Fruit fly (Drosophila melanogaster) whole organism, embryonic: Measurements from ENCODE around the gene CG5515.

ENCODE experiments used
- Atf3 ChIP-seq: fragments of 200-800 bp; sonication (Bioruptor generic); optimal IDR thresholded peaks from 3 replicates; lab custom pipeline; 2016; ENCODE audit warnings: missing biosample characterization, missing genetic modification characterization
- C15 ChIP-seq: fragments of 200-800 bp; sonication (Bioruptor generic); IDR thresholded peaks from 3 replicates; pipeline ENCODE4 v1.3.6; 2022; ENCODE audit warnings: missing biosample characterization, missing genetic modification characterization
- CG10147 ChIP-seq: fragments of 200-800 bp; sonication (Bioruptor generic); optimal IDR thresholded peaks from 2 replicates; lab custom pipeline; 2019; ENCODE audit warnings: missing biosample characterization, mild to moderate bottlenecking, missing genetic modification characterization, moderate library complexity
- CG10321 ChIP-seq: fragments of 200-800 bp; sonication (Bioruptor generic); IDR thresholded peaks from 2 replicates; pipeline ENCODE4 v1.3.6; 2022; ENCODE audit warnings: missing biosample characterization, missing genetic modification characterization
- CG10431 ChIP-seq: fragments of 200-800 bp; sonication (Bioruptor generic); optimal IDR thresholded peaks from 3 replicates; lab custom pipeline; 2018; ENCODE audit warnings: missing biosample characterization, mild to moderate bottlenecking, missing genetic modification characterization
- CG13424 ChIP-seq: fragments of 200-800 bp; sonication (Bioruptor generic); optimal IDR thresholded peaks from 2 replicates; lab custom pipeline; 2019; ENCODE audit warnings: missing biosample characterization, mild to moderate bottlenecking, missing genetic modification characterization, moderate library complexity
- CG14050 ChIP-seq: fragments of 200-800 bp; sonication (Bioruptor generic); IDR thresholded peaks from 3 replicates; pipeline ENCODE4 v1.3.6; 2022; ENCODE audit warnings: missing biosample characterization, missing genetic modification characterization
- CG15696 ChIP-seq: fragments of 200-800 bp; sonication (Bioruptor generic); optimal IDR thresholded peaks from 2 replicates; lab custom pipeline; 2019; ENCODE audit warnings: missing biosample characterization, mild to moderate bottlenecking, missing genetic modification characterization, moderate library complexity
- CG1602 ChIP-seq: fragments of 200-800 bp; sonication (Bioruptor generic); optimal IDR thresholded peaks from 3 replicates; lab custom pipeline; 2016; ENCODE audit warnings: missing biosample characterization, missing genetic modification characterization
- CG16815 ChIP-seq: fragments of 200-800 bp; sonication (Bioruptor generic); optimal IDR thresholded peaks from 3 replicates; lab custom pipeline; 2017; ENCODE audit warnings: missing biosample characterization, mild to moderate bottlenecking, missing genetic modification characterization
- CG18619 ChIP-seq: fragments of 200-800 bp; sonication (Bioruptor generic); optimal IDR thresholded peaks from 3 replicates; lab custom pipeline; 2017; ENCODE audit warnings: missing biosample characterization, mild to moderate bottlenecking, missing genetic modification characterization
- CG2116 ChIP-seq: fragments of 200-800 bp; sonication (Bioruptor generic); optimal IDR thresholded peaks from 3 replicates; lab custom pipeline; 2018; ENCODE audit warnings: missing biosample characterization, mild to moderate bottlenecking, missing genetic modification characterization
- CG2678 ChIP-seq: fragments of 200-800 bp; sonication (Bioruptor generic); optimal IDR thresholded peaks from 3 replicates; lab custom pipeline; 2019; ENCODE audit warnings: missing biosample characterization, mild to moderate bottlenecking, missing genetic modification characterization, moderate library complexity
- CG32532 ChIP-seq: fragments of 200-800 bp; sonication (Bioruptor generic); IDR thresholded peaks from 2 replicates; pipeline ENCODE4 v1.3.6; 2022; ENCODE audit warnings: missing biosample characterization, missing genetic modification characterization
- CG7372 ChIP-seq: fragments of 200-800 bp; sonication (Bioruptor generic); IDR thresholded peaks from 2 replicates; pipeline ENCODE4 v1.3.6; 2022; ENCODE audit warnings: missing biosample characterization, missing genetic modification characterization
- CG7745 ChIP-seq: fragments of 200-800 bp; sonication (Bioruptor generic); optimal IDR thresholded peaks from 2 replicates; lab custom pipeline; 2018; ENCODE audit warnings: missing biosample characterization, mild to moderate bottlenecking, missing genetic modification characterization, moderate library complexity
- CG7928 ChIP-seq: fragments of 200-800 bp; sonication (Bioruptor generic); optimal IDR thresholded peaks from 2 replicates; lab custom pipeline; 2017; ENCODE audit warnings: missing biosample characterization, mild to moderate bottlenecking, missing genetic modification characterization
- CG7963 ChIP-seq: fragments of 200-800 bp; sonication (Bioruptor generic); IDR thresholded peaks from 3 replicates; pipeline ENCODE4 v1.3.6; 2022; ENCODE audit warnings: missing biosample characterization, missing genetic modification characterization; ENCODE audit not compliant: partially characterized antibody
- CG9797 ChIP-seq: fragments of 200-800 bp; sonication (Bioruptor generic); optimal IDR thresholded peaks from 3 replicates; lab custom pipeline; 2018; ENCODE audit warnings: missing biosample characterization, mild to moderate bottlenecking, missing genetic modification characterization
- CG9817 ChIP-seq: fragments of 200-800 bp; sonication (Bioruptor generic); optimal IDR thresholded peaks from 2 replicates; lab custom pipeline; 2018; ENCODE audit warnings: missing biosample characterization, mild to moderate bottlenecking, missing genetic modification characterization, moderate library complexity
- Doc3 ChIP-seq: fragments of 200-800 bp; sonication (Bioruptor generic); IDR thresholded peaks from 3 replicates; pipeline ENCODE4 v1.3.6; 2022; ENCODE audit warnings: missing biosample characterization, missing genetic modification characterization; ENCODE audit not compliant: partially characterized antibody
- Gsc ChIP-seq: fragments of 200-800 bp; sonication (Bioruptor generic); IDR thresholded peaks from 2 replicates; pipeline ENCODE4 v1.3.6; 2022; ENCODE audit warnings: missing biosample characterization, missing genetic modification characterization
- HLH4C ChIP-seq: fragments of 200-800 bp; sonication (Bioruptor generic); IDR thresholded peaks from 3 replicates; pipeline ENCODE4 v1.3.6; 2022; ENCODE audit warnings: missing biosample characterization, missing genetic modification characterization; ENCODE audit not compliant: partially characterized antibody
- MTF-1 ChIP-seq: fragments of 200-800 bp; sonication (Bioruptor generic); optimal IDR thresholded peaks from 2 replicates; lab custom pipeline; 2018; ENCODE audit warnings: missing biosample characterization, mild to moderate bottlenecking, missing genetic modification characterization, borderline replicate concordance
- Mes4 ChIP-seq: fragments of 200-800 bp; sonication (Bioruptor generic); optimal IDR thresholded peaks from 2 replicates; lab custom pipeline; 2016; ENCODE audit warnings: missing biosample characterization, missing genetic modification characterization
- Mrtf ChIP-seq: fragments of 200-800 bp; sonication (Bioruptor generic); IDR thresholded peaks from 3 replicates; pipeline ENCODE4 v1.3.6; 2022; ENCODE audit warnings: missing biosample characterization, missing genetic modification characterization
- Nf-YC ChIP-seq: fragments of 200-800 bp; optimal IDR thresholded peaks from 3 replicates; lab custom pipeline; 2019; ENCODE audit warnings: missing biosample characterization, mild to moderate bottlenecking, missing genetic modification characterization, moderate library complexity
- Poxn ChIP-seq: fragments of 200-800 bp; sonication (Bioruptor generic); IDR thresholded peaks from 2 replicates; pipeline ENCODE4 v1.3.6; 2022; ENCODE audit warnings: missing biosample characterization, missing genetic modification characterization
- Six4 ChIP-seq: fragments of 200-800 bp; sonication (Bioruptor generic); optimal IDR thresholded peaks from 2 replicates; lab custom pipeline; 2016; ENCODE audit warnings: missing biosample characterization, missing genetic modification characterization
- Sry-δ ChIP-seq: fragments of 200-800 bp; sonication (Bioruptor generic); optimal IDR thresholded peaks from 2 replicates; lab custom pipeline; 2016; ENCODE audit warnings: missing biosample characterization, missing genetic modification characterization
- ap ChIP-seq: fragments of 200-800 bp; sonication (Bioruptor generic); IDR thresholded peaks from 2 replicates; pipeline ENCODE4 v1.3.6; 2022; ENCODE audit warnings: missing biosample characterization, missing genetic modification characterization
- ase ChIP-seq: fragments of 200-800 bp; sonication (Bioruptor generic); IDR thresholded peaks from 3 replicates; pipeline ENCODE4 v1.3.6; 2022; ENCODE audit warnings: missing biosample characterization, missing genetic modification characterization
- cg ChIP-seq: fragments of 200-800 bp; sonication (Bioruptor generic); optimal IDR thresholded peaks from 3 replicates; lab custom pipeline; 2019; ENCODE audit warnings: missing biosample characterization, mild to moderate bottlenecking, missing genetic modification characterization, moderate library complexity
- chif ChIP-seq, 2 experiments: fragments of 200-800 bp; sonication (Bioruptor generic); optimal IDR thresholded peaks; 3 replicates each; lab custom pipeline; 2016; ENCODE audit warnings: missing biosample characterization in 2 of 2, missing genetic modification characterization in 2 of 2
- chn ChIP-seq: fragments of 200-800 bp; sonication (Bioruptor generic); optimal IDR thresholded peaks from 2 replicates; lab custom pipeline; 2016; ENCODE audit warnings: missing biosample characterization, missing genetic modification characterization
- crol ChIP-seq: fragments of 200-800 bp; sonication (Bioruptor generic); IDR thresholded peaks from 2 replicates; pipeline ENCODE4 v1.3.6; 2022; ENCODE audit warnings: missing biosample characterization, missing genetic modification characterization
- dimm ChIP-seq: fragments of 200-800 bp; sonication (Bioruptor generic); IDR thresholded peaks from 2 replicates; pipeline ENCODE4 v1.3.6; 2022; ENCODE audit warnings: missing biosample characterization, missing genetic modification characterization
- gcm2 ChIP-seq: fragments of 200-800 bp; sonication (Bioruptor generic); optimal IDR thresholded peaks from 2 replicates; lab custom pipeline; 2016; ENCODE audit warnings: missing biosample characterization, missing genetic modification characterization
- lov ChIP-seq, 2 experiments: fragments of 200-800 bp in 1 of 2; fragments of >200 bp in 1 of 2; sonication (Bioruptor generic) in 1 of 2; IDR thresholded peaks in 1 of 2; optimal IDR thresholded peaks in 1 of 2; 2 replicates in 1 of 2; 3 replicates in 1 of 2; pipeline versions ENCODE4 v1.3.6 to Lab custom; 2017 to 2022; ENCODE audit warnings: missing biosample characterization in 1 of 2, missing genetic modification characterization in 1 of 2
- maf-S ChIP-seq: fragments of 200-800 bp; sonication (Bioruptor generic); optimal IDR thresholded peaks from 2 replicates; lab custom pipeline; 2016; ENCODE audit warnings: missing biosample characterization, missing genetic modification characterization
- oc ChIP-seq: fragments of 200-800 bp; sonication (Bioruptor generic); optimal IDR thresholded peaks from 2 replicates; lab custom pipeline; 2018; ENCODE audit warnings: missing biosample characterization, mild to moderate bottlenecking, missing genetic modification characterization, moderate library complexity
- p53 ChIP-seq: fragments of 200-800 bp; sonication (Bioruptor generic); optimal IDR thresholded peaks from 2 replicates; lab custom pipeline; 2016; ENCODE audit warnings: missing biosample characterization, missing genetic modification characterization
- pho ChIP-seq: fragments of 200-800 bp; sonication (Bioruptor generic); optimal IDR thresholded peaks from 2 replicates; lab custom pipeline; 2016; ENCODE audit warnings: missing biosample characterization, missing genetic modification characterization
- sc ChIP-seq, 3 experiments: fragments of >200 bp in 2 of 3; fragments of 200-800 bp in 1 of 3; sonication (Bioruptor generic) in 1 of 3; optimal IDR thresholded peaks; 2 replicates in 2 of 3; 3 replicates in 1 of 3; lab custom pipeline; 2017; ENCODE audit warnings: mild to moderate bottlenecking in 1 of 3, missing biosample characterization in 1 of 3, missing genetic modification characterization in 1 of 3, missing genetic modification reagents in 1 of 3
- tio ChIP-seq: fragments of 200-800 bp; sonication (Bioruptor generic); optimal IDR thresholded peaks from 2 replicates; lab custom pipeline; 2017; ENCODE audit warnings: missing biosample characterization, missing genetic modification characterization, inconsistent platforms
- toy ChIP-seq: fragments of 200-800 bp; sonication (Bioruptor generic); IDR thresholded peaks from 2 replicates; pipeline ENCODE4 v1.3.6; 2022; ENCODE audit warnings: missing biosample characterization, missing genetic modification characterization
- unc-4 ChIP-seq: fragments of 200-800 bp; sonication (Bioruptor generic); IDR thresholded peaks from 2 replicates; pipeline ENCODE4 v1.3.6; 2022; ENCODE audit warnings: missing biosample characterization, missing genetic modification characterization; ENCODE audit not compliant: partially characterized antibody

The CG5515 gene

DNA sequence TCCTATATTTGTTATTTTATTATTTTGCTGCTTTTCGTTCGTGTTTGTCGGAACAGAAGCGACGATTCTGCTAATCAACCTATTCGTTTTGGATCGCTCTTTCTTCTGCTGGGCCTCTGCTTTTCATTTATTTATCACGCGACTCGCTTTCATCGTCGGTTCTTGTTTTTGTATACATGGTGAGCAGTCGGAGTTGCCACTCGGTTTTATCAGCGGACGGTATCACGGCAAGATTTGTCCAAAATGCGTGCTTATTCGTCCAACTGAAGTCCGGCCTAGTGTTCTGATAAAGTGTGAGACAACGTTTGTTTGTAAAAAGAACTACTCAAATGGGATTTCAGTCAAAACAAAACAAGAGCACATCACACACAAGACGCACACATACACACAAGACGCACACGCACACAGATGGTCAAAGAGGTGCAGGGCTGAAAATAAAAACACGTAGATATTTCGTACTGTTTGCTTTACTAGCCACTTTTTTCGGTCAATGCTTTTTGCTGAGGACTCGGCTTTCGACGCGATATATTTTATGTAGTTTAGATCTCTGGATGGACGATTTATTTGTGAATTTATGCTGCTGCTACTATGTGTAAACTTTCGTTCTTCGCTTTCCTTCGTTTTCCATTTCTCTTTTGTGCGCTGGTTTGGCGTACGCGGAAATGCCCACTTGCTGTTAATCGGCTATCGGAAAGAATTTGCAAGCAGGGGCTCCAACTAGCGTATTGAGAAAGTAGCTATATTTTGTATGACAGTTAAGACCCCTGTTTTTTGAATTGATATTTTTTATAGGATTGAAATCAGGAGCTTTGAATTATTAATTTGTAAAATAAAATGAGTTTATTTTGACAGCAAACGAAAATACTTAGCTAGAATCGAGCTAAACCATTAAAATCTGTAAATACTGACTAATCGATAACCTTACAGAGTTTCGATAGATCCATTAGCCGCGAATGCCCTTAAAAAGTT, 32.9 kb upstream of the CG5515 start, which contains the start of gene twin (continued):
- TF ChIP-seq CG7372 (GFP tag; lab: Robert Waterston, UW) (0 out of 2 replicates have a peak, but pooled peaks have one; percentile 25), MTF-1 (GFP tag; lab: Kevin White, UChicago) (no peak), oc (tag; lab: Kevin White, UChicago) (no peak), maf-S (GFP tag; lab: Kevin White, UChicago) (peak; percentile 60), pho (GFP tag; lab: Kevin White, UChicago) (peak; percentile 68), CG9797 (peak; percentile 24), CG7745 (no peak), Poxn (GFP tag; lab: Robert Waterston, UW) (0 out of 2 replicates have a peak, but pooled peaks have one; percentile 22), CG7928 (peak; percentile 78), Sry-δ (GFP tag; lab: Kevin White, UChicago) (peak; percentile 73), CG32532 (peak; percentile 69), CG15696 (peak; percentile 63), lov (optimal IDR thresholded peaks at IDR 0.05; lab: Kevin White, UChicago) (no peak), lov (GFP tag; IDR thresholded peaks at IDR 0.05; lab: Robert Waterston, UW) (no peak), Mes4 (GFP tag; lab: Kevin White, UChicago) (no peak), tio (GFP tag; lab: Kevin White, UChicago) (no peak), p53 (GFP tag; lab: Kevin White, UChicago) (peak; percentile 31), CG18619 (GFP tag; lab: Kevin White, UChicago) (peak; percentile 57), CG16815 (no peak), CG2678 (tag; lab: Kevin White, UChicago) (no peak), CG10431 (peak; percentile 100), Nf-YC (tag; lab: Kevin White, UChicago) (peak; percentile 56), CG9817 (peak; percentile 74), toy (GFP tag; lab: Robert Waterston, UW) (no peak), ase (GFP tag; lab: Robert Waterston, UW) (no peak), gcm2 (GFP tag; lab: Kevin White, UChicago) (no peak), Six4 (GFP tag; lab: Kevin White, UChicago) (no peak), CG10321 (GFP tag; lab: Robert Waterston, UW) (no peak), HLH4C (GFP tag; lab: Robert Waterston, UW) (peak; percentile 81), sc (optimal IDR thresholded peaks at IDR 0.05; lab: Kevin White, UChicago) (no peak), sc (GFP tag; optimal IDR thresholded peaks at IDR 0.05; lab: Kevin White, UChicago) (no peak), ap (GFP tag; lab: Robert Waterston, UW) (no peak), dimm (GFP tag; lab: Robert Waterston, UW) (no peak), cg (GFP tag; lab: Kevin White, UChicago) (peak; percentile 91), CG14050 (GFP tag; lab: Robert Waterston, UW) (no peak), unc-4 (GFP tag; lab: Robert Waterston, UW) (peak; percentile 74), Mrtf (GFP tag; lab: Robert Waterston, UW) (no peak), CG13424 (tag; lab: Kevin White, UChicago) (peak; percentile 77), CG7963 (GFP tag; lab: Robert Waterston, UW) (0 out of 3 replicates have a peak, but pooled peaks have one; percentile 48), Atf3 (peak; percentile 30), C15 (no peak), Gsc (GFP tag; lab: Robert Waterston, UW) (no peak), chn (GFP tag; lab: Kevin White, UChicago) (peak; percentile 74), CG2116 (GFP tag; lab: Kevin White, UChicago) (peak; percentile 91), crol (no peak), CG10147 (GFP tag; lab: Kevin White, UChicago) (peak; percentile 58), Doc3 (GFP tag; lab: Robert Waterston, UW) (peak; percentile 63), chif (GFP tag; optimal IDR thresholded peaks at IDR 0.05; lab: Kevin White, UChicago) (peak; percentile 11 to 69), CG1602 (peak; percentile 57)
